Fruit fly (Drosophila melanogaster): Measurements from ENCODE around the gene VhaM9.7-a.

The VhaM9.7-a gene

dm6 chr3L:4239442-4240322 is 22.8 kb upstream of the VhaM9.7-a start, which contains the start of gene Sqor (continued):
- TF ChIP-seq CG15269 (tag; optimal IDR thresholded peaks at IDR 0.05) (peak; percentile 92), slbo (GFP tag; IDR thresholded peaks at IDR 0.05) (peak; percentile 87), lbe (GFP tag; optimal IDR thresholded peaks at IDR 0.05) (peak; percentile 79), psq (GFP tag; optimal IDR thresholded peaks at IDR 0.05) (peak; percentile 38), CG6254 (GFP tag; optimal IDR thresholded peaks at IDR 0.05) (no peak), trem (tag; optimal IDR thresholded peaks at IDR 0.05) (peak; percentile 30), CG18476 (GFP tag; optimal IDR thresholded peaks at IDR 0.05) (peak; percentile 66), CG32767 (GFP tag; IDR thresholded peaks at IDR 0.05) (peak; percentile 76), CoRest (tag; optimal IDR thresholded peaks at IDR 0.05) (peak; percentile 91), CG15479 (GFP tag; optimal IDR thresholded peaks at IDR 0.05) (no peak), sug (tag; optimal IDR thresholded peaks at IDR 0.05) (peak; percentile 88), CG11085 (GFP tag; IDR thresholded peaks at IDR 0.05) (no peak; the same call in 1 of the 2 replicates), CG6791 (GFP tag; IDR thresholded peaks at IDR 0.05; ENCODE audit: partially characterized antibody) (0 out of 3 replicates have a peak, but pooled peaks have one; percentile 43), Sox102F (GFP tag; optimal IDR thresholded peaks at IDR 0.05) (peak; percentile 89), caup (GFP tag; optimal IDR thresholded peaks at IDR 0.05; ENCODE audit: severe bottlenecking) (peak; percentile 87), Bgb (GFP tag; IDR thresholded peaks at IDR 0.05; ENCODE audit: partially characterized antibody) (peak; percentile 36; the same call in 1 of the 2 replicates), CG17328 (GFP tag; IDR thresholded peaks at IDR 0.05) (peak; percentile 63), CG12391 (tag; optimal IDR thresholded peaks at IDR 0.05) (peak; percentile 84), dpn (GFP tag; optimal IDR thresholded peaks at IDR 0.05) (peak; percentile 78 to 90), nerfin-2 (GFP tag; IDR thresholded peaks at IDR 0.05; ENCODE audit: partially characterized antibody) (peak; percentile 12; the same call in 1 of the 2 replicates), CG11398 (GFP tag; optimal IDR thresholded peaks at IDR 0.05) (peak; percentile 72), CG42726 (GFP tag; IDR thresholded peaks at IDR 0.05; ENCODE audit: partially characterized antibody) (no peak), cato (GFP tag; optimal IDR thresholded peaks at IDR 0.05; ENCODE audit: borderline replicate concordance) (peak; percentile 75), CG13775 (GFP tag; optimal IDR thresholded peaks at IDR 0.05) (peak; percentile 81), CG6765 (GFP tag; optimal IDR thresholded peaks at IDR 0.05) (peak; percentile 86), Ada2b (GFP tag; IDR thresholded peaks at IDR 0.05) (peak; percentile 81), Hr78 (GFP tag; optimal IDR thresholded peaks at IDR 0.05) (peak in 1 of 2 experiments; percentile 50), CG18011 (GFP tag; optimal IDR thresholded peaks at IDR 0.05) (peak; percentile 80), CG12236 (GFP tag; optimal IDR thresholded peaks at IDR 0.05) (peak; percentile 27), tx (GFP tag; optimal IDR thresholded peaks at IDR 0.05) (peak; percentile 67), CG1602 (GFP tag; optimal IDR thresholded peaks at IDR 0.05) (peak; percentile 66), Hand (GFP tag; optimal IDR thresholded peaks at IDR 0.05) (peak; percentile 75), Oli (tag; optimal IDR thresholded peaks at IDR 0.05) (peak; percentile 87), CG7963 (GFP tag; IDR thresholded peaks at IDR 0.05; ENCODE audit: partially characterized antibody) (no peak), Elba2 (GFP tag; optimal IDR thresholded peaks at IDR 0.05) (no peak), kah (GFP tag; optimal IDR thresholded peaks at IDR 0.05) (peak; percentile 44), CG8359 (GFP tag; optimal IDR thresholded peaks at IDR 0.05; ENCODE audit: borderline replicate concordance) (peak; percentile 17), CG6683 (GFP tag; optimal IDR thresholded peaks at IDR 0.05) (peak; percentile 60), kay (GFP tag; optimal IDR thresholded peaks at IDR 0.05) (peak; percentile 54), CG1024 (GFP tag; IDR thresholded peaks at IDR 0.05) (peak; percentile 59), Six4 (GFP tag; optimal IDR thresholded peaks at IDR 0.05) (peak; percentile 32), Fer1 (GFP tag; optimal IDR thresholded peaks at IDR 0.05) (peak; percentile 89), H15 (GFP tag; IDR thresholded peaks at IDR 0.05) (peak; percentile 58; the same call in 2 of the 3 replicates), cg (GFP tag; optimal IDR thresholded peaks at IDR 0.05) (peak; percentile 20), jigr1 (GFP tag; IDR thresholded peaks at IDR 0.05) (peak; percentile 71; the same call in 2 of the 3 replicates), vvl (GFP tag; IDR thresholded peaks at IDR 0.05) (peak; percentile 81)
